Fruit fly (Drosophila melanogaster) whole organism, embryonic: ENCODE data around the gene lin-52.

Experiments
- BEAF-32 ChIP-seq: fragments of 200-800 bp; sonication (Bioruptor generic); optimal IDR thresholded peaks from 3 replicates; lab custom pipeline; 2017; ENCODE audit warnings: missing biosample characterization, missing genetic modification characterization, mild to moderate bottlenecking, moderate library complexity, missing genetic modification reagents
- CG10267 ChIP-seq: fragments of 200-800 bp; sonication (Bioruptor generic); optimal IDR thresholded peaks from 2 replicates; lab custom pipeline; 2018; ENCODE audit warnings: missing biosample characterization, mild to moderate bottlenecking, missing genetic modification characterization, moderate library complexity
- CG10543 ChIP-seq: fragments of 200-800 bp; sonication (Bioruptor generic); optimal IDR thresholded peaks from 3 replicates; lab custom pipeline; 2017; ENCODE audit warnings: missing biosample characterization, mild to moderate bottlenecking, missing genetic modification characterization, moderate library complexity
- CG11695 ChIP-seq: fragments of 200-800 bp; sonication (Bioruptor generic); IDR thresholded peaks from 3 replicates; pipeline ENCODE4 v1.3.6; 2022; ENCODE audit warnings: missing biosample characterization, missing genetic modification characterization
- CG12071 ChIP-seq: fragments of 200-800 bp; sonication (Bioruptor generic); optimal IDR thresholded peaks from 3 replicates; lab custom pipeline; 2018; ENCODE audit warnings: missing biosample characterization, mild to moderate bottlenecking, missing genetic modification characterization
- CG12104 ChIP-seq: fragments of 200-800 bp; sonication (Bioruptor generic); optimal IDR thresholded peaks from 3 replicates; lab custom pipeline; 2016; ENCODE audit warnings: missing biosample characterization, missing genetic modification characterization
- CG13296 ChIP-seq: fragments of 200-800 bp; sonication (Bioruptor generic); optimal IDR thresholded peaks from 3 replicates; lab custom pipeline; 2018; ENCODE audit warnings: missing biosample characterization, mild to moderate bottlenecking, missing genetic modification characterization
- CG13624 ChIP-seq: fragments of 200-800 bp; sonication (Bioruptor generic); optimal IDR thresholded peaks from 2 replicates; lab custom pipeline; 2016; ENCODE audit warnings: missing biosample characterization, missing genetic modification characterization
- CG15011 ChIP-seq: fragments of 200-800 bp; sonication (Bioruptor generic); optimal IDR thresholded peaks from 3 replicates; lab custom pipeline; 2018; ENCODE audit warnings: missing biosample characterization, mild to moderate bottlenecking, missing genetic modification characterization
- CG15514 ChIP-seq: fragments of 200-800 bp; sonication (Bioruptor generic); optimal IDR thresholded peaks from 3 replicates; lab custom pipeline; 2017; ENCODE audit warnings: missing biosample characterization, missing genetic modification characterization, mild to moderate bottlenecking, moderate library complexity, missing genetic modification reagents
- CG1603 ChIP-seq: fragments of 200-800 bp; sonication (Bioruptor generic); optimal IDR thresholded peaks from 2 replicates; lab custom pipeline; 2019; ENCODE audit warnings: missing biosample characterization, mild to moderate bottlenecking, missing genetic modification characterization, moderate library complexity
- CG17912 ChIP-seq: fragments of 200-800 bp; sonication (Bioruptor generic); optimal IDR thresholded peaks from 2 replicates; lab custom pipeline; 2018; ENCODE audit warnings: missing biosample characterization, mild to moderate bottlenecking, missing genetic modification characterization
- CG2889 ChIP-seq: fragments of 200-800 bp; sonication (Bioruptor generic); IDR thresholded peaks from 3 replicates; pipeline ENCODE4 v1.3.6; 2022; ENCODE audit warnings: missing biosample characterization, missing genetic modification characterization
- CG30020 ChIP-seq: fragments of 200-800 bp; optimal IDR thresholded peaks from 2 replicates; lab custom pipeline; 2019; ENCODE audit warnings: missing biosample characterization, mild to moderate bottlenecking, missing genetic modification characterization, moderate library complexity
- CG7839 ChIP-seq: fragments of 200-800 bp; sonication (Bioruptor generic); optimal IDR thresholded peaks from 3 replicates; lab custom pipeline; 2018; ENCODE audit warnings: missing biosample characterization, mild to moderate bottlenecking, missing genetic modification characterization, moderate library complexity
- CG7928 ChIP-seq: fragments of 200-800 bp; sonication (Bioruptor generic); optimal IDR thresholded peaks from 2 replicates; lab custom pipeline; 2017; ENCODE audit warnings: missing biosample characterization, mild to moderate bottlenecking, missing genetic modification characterization
- CG9609 ChIP-seq: fragments of 200-800 bp; sonication (Bioruptor generic); optimal IDR thresholded peaks from 3 replicates; lab custom pipeline; 2016; ENCODE audit warnings: missing biosample characterization, missing genetic modification characterization
- CTCF ChIP-seq: fragments of 200-800 bp; sonication (Bioruptor generic); optimal IDR thresholded peaks from 2 replicates; lab custom pipeline; 2017; ENCODE audit warnings: missing biosample characterization, mild to moderate bottlenecking, missing genetic modification characterization, moderate library complexity
- H15 ChIP-seq: fragments of 200-800 bp; sonication (Bioruptor generic); IDR thresholded peaks from 3 replicates; pipeline ENCODE4 v1.3.6; 2022; ENCODE audit warnings: missing biosample characterization, missing genetic modification characterization
- Jarid2 ChIP-seq: fragments of 200-800 bp; sonication (Bioruptor generic); optimal IDR thresholded peaks from 3 replicates; lab custom pipeline; 2017; ENCODE audit warnings: mild to moderate bottlenecking, missing biosample characterization, missing genetic modification reagents, missing genetic modification characterization
- NC2β ChIP-seq: fragments of 200-800 bp; sonication (Bioruptor generic); optimal IDR thresholded peaks from 2 replicates; lab custom pipeline; 2016; ENCODE audit warnings: missing biosample characterization, missing genetic modification characterization
- NFAT ChIP-seq: fragments of 200-800 bp; sonication (Bioruptor generic); IDR thresholded peaks from 2 replicates; pipeline ENCODE4 v1.3.6; 2022; ENCODE audit warnings: missing biosample characterization, missing genetic modification characterization
- Ptx1 ChIP-seq: fragments of 200-800 bp; sonication (Bioruptor generic); IDR thresholded peaks from 2 replicates; pipeline ENCODE4 v1.3.6; 2022; ENCODE audit warnings: missing biosample characterization, missing genetic modification characterization
- Stat92E ChIP-seq, 3 experiments: fragments of >200 bp in 2 of 3; fragments of 200-800 bp in 1 of 3; sonication (Bioruptor generic) in 1 of 3; optimal IDR thresholded peaks; 2 replicates each; lab custom pipeline; 2017 to 2019; ENCODE audit warnings: missing biosample characterization in 3 of 3, missing genetic modification characterization in 3 of 3, mild to moderate bottlenecking in 1 of 3, moderate library complexity in 1 of 3
- Xbp1 ChIP-seq: fragments of 200-800 bp; sonication (Bioruptor generic); optimal IDR thresholded peaks from 3 replicates; lab custom pipeline; 2016; ENCODE audit warnings: missing biosample characterization, mild to moderate bottlenecking, missing genetic modification characterization
- al ChIP-seq: fragments of 200-800 bp; sonication (Bioruptor generic); IDR thresholded peaks from 2 replicates; pipeline ENCODE4 v1.3.6; 2022; ENCODE audit warnings: missing biosample characterization, missing genetic modification characterization
- dimm ChIP-seq: fragments of 200-800 bp; sonication (Bioruptor generic); IDR thresholded peaks from 2 replicates; pipeline ENCODE4 v1.3.6; 2022; ENCODE audit warnings: missing biosample characterization, missing genetic modification characterization
- exex ChIP-seq: fragments of 200-800 bp; sonication (Bioruptor generic); optimal IDR thresholded peaks from 4 replicates; lab custom pipeline; 2018; ENCODE audit warnings: missing biosample characterization, mild to moderate bottlenecking, missing genetic modification characterization, moderate library complexity
- eyg ChIP-seq: fragments of 200-800 bp; sonication (Bioruptor generic); optimal IDR thresholded peaks from 3 replicates; lab custom pipeline; 2016; ENCODE audit warnings: missing biosample characterization, missing genetic modification characterization
- grn ChIP-seq: fragments of 200-800 bp; sonication (Bioruptor generic); optimal IDR thresholded peaks from 3 replicates; lab custom pipeline; 2017; ENCODE audit warnings: missing biosample characterization, missing genetic modification characterization
- h ChIP-seq: fragments of >200 bp; optimal IDR thresholded peaks from 2 replicates; lab custom pipeline; 2017
- ind ChIP-seq: fragments of 200-800 bp; sonication (Bioruptor generic); optimal IDR thresholded peaks from 3 replicates; lab custom pipeline; 2016; ENCODE audit warnings: missing biosample characterization, missing genetic modification characterization
- jing ChIP-seq: fragments of 200-800 bp; sonication (Bioruptor generic); optimal IDR thresholded peaks from 2 replicates; lab custom pipeline; 2018; ENCODE audit warnings: missing biosample characterization, mild to moderate bottlenecking, missing genetic modification characterization
- ken ChIP-seq: fragments of 200-800 bp; sonication (Bioruptor generic); IDR thresholded peaks from 3 replicates; pipeline ENCODE4 v1.3.6; 2022; ENCODE audit warnings: missing biosample characterization, missing genetic modification characterization
- lola ChIP-seq, 3 experiments: fragments of >200 bp in 2 of 3; fragments of 200-800 bp in 1 of 3; sonication (Bioruptor generic) in 1 of 3; optimal IDR thresholded peaks; 2 replicates each; lab custom pipeline; 2017 to 2019; ENCODE audit warnings: missing biosample characterization in 3 of 3, missing genetic modification characterization in 3 of 3, mild to moderate bottlenecking in 1 of 3, moderate library complexity in 1 of 3
- nerfin-1 ChIP-seq: fragments of 200-800 bp; sonication (Bioruptor generic); optimal IDR thresholded peaks from 3 replicates; lab custom pipeline; 2019; ENCODE audit warnings: missing biosample characterization, mild to moderate bottlenecking, missing genetic modification characterization, moderate library complexity
- nom ChIP-seq: fragments of 200-800 bp; sonication (Bioruptor generic); optimal IDR thresholded peaks from 2 replicates; lab custom pipeline; 2017; ENCODE audit warnings: missing biosample characterization, missing genetic modification characterization, mild to moderate bottlenecking, moderate library complexity, missing genetic modification reagents
- p53 ChIP-seq: fragments of 200-800 bp; sonication (Bioruptor generic); optimal IDR thresholded peaks from 2 replicates; lab custom pipeline; 2016; ENCODE audit warnings: missing biosample characterization, missing genetic modification characterization
- sens ChIP-seq: fragments of 200-800 bp; sonication (Bioruptor generic); peaks from one replicate; lab custom pipeline; 2016; ENCODE audit warnings: missing biosample characterization, missing genetic modification characterization
- sisA ChIP-seq: fragments of 200-800 bp; sonication (Bioruptor generic); IDR thresholded peaks from 2 replicates; pipeline ENCODE4 v1.3.6; 2022; ENCODE audit warnings: missing biosample characterization, missing genetic modification characterization
- sna ChIP-seq: fragments of 200-800 bp; sonication (Bioruptor generic); IDR thresholded peaks from 2 replicates; pipeline ENCODE4 v1.3.6; 2022; ENCODE audit warnings: missing biosample characterization, missing genetic modification characterization; ENCODE audit not compliant: partially characterized antibody
- tgo ChIP-seq: fragments of 200-800 bp; sonication (Bioruptor generic); IDR thresholded peaks from 3 replicates; pipeline ENCODE4 v1.3.6; 2022; ENCODE audit warnings: missing biosample characterization, missing genetic modification characterization
- tin ChIP-seq: fragments of 200-800 bp; sonication (Bioruptor generic); optimal IDR thresholded peaks from 3 replicates; lab custom pipeline; 2016; ENCODE audit warnings: missing biosample characterization, missing genetic modification characterization
- tna ChIP-seq: fragments of 200-800 bp; sonication (Bioruptor generic); IDR thresholded peaks from 2 replicates; pipeline ENCODE4 v1.3.6; 2022; ENCODE audit warnings: missing biosample characterization, missing genetic modification characterization; ENCODE audit not compliant: partially characterized antibody
- tup ChIP-seq: fragments of 200-800 bp; sonication (Bioruptor generic); optimal IDR thresholded peaks from 2 replicates; lab custom pipeline; 2016; ENCODE audit warnings: missing biosample characterization, mild to moderate bottlenecking, missing genetic modification characterization, moderate library complexity
- vvl ChIP-seq: fragments of 200-800 bp; sonication (Bioruptor generic); IDR thresholded peaks from 2 replicates; pipeline ENCODE4 v1.3.6; 2022; ENCODE audit warnings: missing biosample characterization, missing genetic modification characterization
- wek ChIP-seq: fragments of 200-800 bp; sonication (Bioruptor generic); optimal IDR thresholded peaks from 3 replicates; lab custom pipeline; 2018; ENCODE audit warnings: missing biosample characterization, mild to moderate bottlenecking, missing genetic modification characterization, moderate library complexity

The lin-52 gene

dm6 chrX:5735268-5735941, 19.4 kb downstream of the lin-52 start (continued):
- no peak for TF ChIP-seq CG17912 (GFP tag; lab: Kevin White, UChicago)
- peak; percentile 43 for TF ChIP-seq CG15011 (GFP tag; lab: Kevin White, UChicago)
- TF ChIP-seq CG10267 (tag; lab: Kevin White, UChicago): peak; percentile 53
- peak; percentile 50 for TF ChIP-seq al (GFP tag; lab: Robert Waterston, UW)
- peak; percentile 58 for TF ChIP-seq CG15514 (GFP tag; lab: Kevin White, UChicago)
- TF ChIP-seq NFAT (GFP tag; lab: Robert Waterston, UW): peak; percentile 43
- TF ChIP-seq vvl: peak; percentile 84
- TF ChIP-seq sens (GFP tag; lab: Kevin White, UChicago): peak; percentile 96
- TF ChIP-seq nom (GFP tag; lab: Kevin White, UChicago): peak; percentile 51
- peak; percentile 51 for TF ChIP-seq jing
- TF ChIP-seq NC2β (GFP tag; lab: Kevin White, UChicago): peak; percentile 62
- no peak for TF ChIP-seq Stat92E (GFP tag; optimal IDR thresholded peaks at IDR 0.05; lab: Kevin White, UChicago)
- TF ChIP-seq CG11695 (GFP tag; lab: Robert Waterston, UW): peak; percentile 74
- peak; percentile 10 for TF ChIP-seq CG30020 (tag; lab: Kevin White, UChicago)
- TF ChIP-seq CG10543 (GFP tag; lab: Kevin White, UChicago): peak; percentile 27
- TF ChIP-seq eyg: no peak

dm6 chrX:5732440-5732839, 22.3 kb downstream of the lin-52 start, which contains the start of gene CG15773:
Gene CG15773 (plus strand): TSS chrX:5732740.
- TF ChIP-seq H15 (GFP tag; lab: Robert Waterston, UW) (no peak), dimm (GFP tag; lab: Robert Waterston, UW) (no peak), CG15514 (GFP tag; lab: Kevin White, UChicago) (peak; percentile 84), exex (tag; lab: Kevin White, UChicago) (peak; percentile 8), grn (GFP tag; lab: Kevin White, UChicago) (peak; percentile 26)

DNA sequence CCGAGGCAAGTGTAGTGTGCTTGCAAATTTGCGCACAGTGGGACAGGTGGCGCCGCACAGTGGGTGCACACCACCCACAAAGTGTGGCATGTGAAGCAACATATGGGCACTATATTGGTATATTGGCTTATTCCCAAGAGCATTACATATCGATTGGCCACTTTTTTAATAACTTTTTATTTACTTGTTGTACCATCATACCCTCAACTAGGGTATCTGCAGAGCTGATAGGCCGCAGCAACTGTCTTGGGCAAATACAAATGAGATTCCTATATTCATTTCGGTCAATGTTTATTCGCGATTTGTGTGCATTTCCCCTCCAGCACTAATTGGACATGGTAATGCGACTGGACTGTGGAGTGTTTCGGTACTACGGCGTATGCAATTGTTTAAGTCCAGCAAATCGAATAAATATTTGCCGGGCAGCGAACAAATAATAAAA, 30.0 kb downstream of the lin-52 start:
- TF ChIP-seq tgo (GFP tag; lab: Robert Waterston, UW): peak; percentile 38; the same call in 1 of the 3 replicates
- peak; percentile 23 for TF ChIP-seq CTCF (GFP tag; lab: Kevin White, UChicago)
- no peak for TF ChIP-seq p53 (GFP tag; lab: Kevin White, UChicago)
- peak; percentile 49 for TF ChIP-seq CG7839 (tag; lab: Kevin White, UChicago)
- TF ChIP-seq CG13296: no peak
- TF ChIP-seq lola (GFP tag; optimal IDR thresholded peaks at IDR 0.05; lab: Kevin White, UChicago): peak in 1 of 3 experiments; percentile 54
- peak; percentile 51 for TF ChIP-seq nerfin-1
- TF ChIP-seq tup: no peak
- TF ChIP-seq Jarid2: peak; percentile 22
- no peak for TF ChIP-seq CG13624
- TF ChIP-seq sisA (GFP tag; lab: Robert Waterston, UW): peak; percentile 81
- TF ChIP-seq sna (GFP tag; lab: Robert Waterston, UW): no peak
- TF ChIP-seq Xbp1 (GFP tag; lab: Kevin White, UChicago): peak; percentile 45
- peak; percentile 36 for TF ChIP-seq tin (GFP tag; lab: Kevin White, UChicago)
- peak; percentile 48 for TF ChIP-seq ind (GFP tag; lab: Kevin White, UChicago)
- peak; percentile 55 for TF ChIP-seq Ptx1 (GFP tag; lab: Robert Waterston, UW)
- peak; percentile 15 for TF ChIP-seq CG12104 (GFP tag; lab: Kevin White, UChicago)
- no peak for TF ChIP-seq tna (GFP tag; lab: Robert Waterston, UW)
- peak; percentile 54; the same call in 1 of the 3 replicates for TF ChIP-seq ken
- no peak for TF ChIP-seq h (lab: Kevin White, UChicago)
- TF ChIP-seq CG7928 (GFP tag; lab: Kevin White, UChicago): no peak
- no peak for TF ChIP-seq BEAF-32 (GFP tag; lab: Kevin White, UChicago)
- TF ChIP-seq wek: peak; percentile 60
- 0 out of 3 replicates have a peak, but pooled peaks have one; percentile 46 for TF ChIP-seq CG2889 (GFP tag; lab: Robert Waterston, UW)
- TF ChIP-seq CG9609 (GFP tag; lab: Kevin White, UChicago): peak; percentile 7
- TF ChIP-seq CG12071 (GFP tag; lab: Kevin White, UChicago): peak; percentile 64
- TF ChIP-seq CG1603: peak; percentile 89
